Worm (Caenorhabditis elegans) whole organism, midembryonic: ENCODE measurements around the gene ZC84.1.

ENCODE experiments used
- T22C8.4 ChIP-seq: fragments of 200-800 bp; sonication (Bioruptor generic); IDR thresholded peaks from 2 replicates; pipeline ENCODE4 v1.3.6; 2022; ENCODE audit warnings: missing genetic modification characterization, missing compliant biosample characterization
- flt-1 ChIP-seq: fragments of 200-800 bp; sonication (Bioruptor generic); IDR thresholded peaks from 2 replicates; pipeline ENCODE4 v1.3.6; 2022; ENCODE audit warnings: missing genetic modification characterization, missing compliant biosample characterization
- med-1 ChIP-seq: sonication (generic microtip); optimal IDR thresholded peaks from 2 replicates; lab custom pipeline; 2017; ENCODE audit warnings: missing genetic modification characterization, mild to moderate bottlenecking, missing compliant biosample characterization, antibody characterized with exemption, missing genetic modification reagents; ENCODE audit not compliant: insufficient read depth
- ref-1 ChIP-seq: fragments of 200-800 bp; sonication (Bioruptor generic); conservative IDR thresholded peaks from 2 replicates; pipeline ENCODE4 v1.3.6; 2022; ENCODE audit warnings: missing genetic modification reagents, missing genetic modification characterization, missing compliant biosample characterization
- tab-1 ChIP-seq: fragments of 200-800 bp; sonication (Bioruptor generic); IDR thresholded peaks from 2 replicates; pipeline ENCODE4 v1.3.6; 2022; ENCODE audit warnings: missing genetic modification characterization, missing compliant biosample characterization

DNA sequence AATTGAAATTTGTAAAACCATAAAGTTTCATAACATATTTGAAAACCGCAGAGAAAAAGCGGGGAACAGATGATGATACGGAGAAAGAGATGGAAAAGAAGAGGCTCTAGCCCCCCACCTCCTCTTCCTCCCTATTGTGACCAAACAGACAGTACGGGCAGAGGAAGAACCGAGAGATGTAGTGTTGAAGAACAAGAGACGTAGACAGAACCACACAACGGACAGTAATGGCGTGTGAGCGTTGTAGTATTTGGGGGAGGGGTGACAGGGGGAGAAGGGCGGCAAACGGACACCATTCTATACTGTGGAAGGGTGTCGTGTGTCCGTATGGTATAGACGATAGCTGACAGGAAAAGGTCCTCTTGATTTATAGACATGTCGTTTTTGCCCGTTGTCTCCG is 30.1 kb downstream of the ZC84.1 start:
- TF ChIP-seq ref-1 (GFP tag; lab: Robert Waterston, UW) = no peak
- TF ChIP-seq T22C8.4 = no peak
- no peak for TF ChIP-seq med-1 (GFP tag; lab: Kevin White, UChicago)
- TF ChIP-seq tab-1 (GFP tag; lab: Robert Waterston, UW) = no peak
- no peak for TF ChIP-seq flt-1
